Fruit fly (Drosophila melanogaster) whole organism: ENCODE data around the gene Ugt37C2.

Source experiments
- CG8478 ChIP-seq: fragments of >200 bp; optimal IDR thresholded peaks from 2 replicates; lab custom pipeline; 2018; ENCODE audit warnings: inconsistent platforms
- Dll ChIP-seq: fragments of >200 bp; optimal IDR thresholded peaks from 2 replicates; lab custom pipeline; 2017
- EcR ChIP-seq, 2 experiments: fragments of >200 bp; optimal IDR thresholded peaks; 2 replicates each; lab custom pipeline; 2017; ENCODE audit warnings: missing biosample characterization in 2 of 2, missing genetic modification characterization in 2 of 2, missing genetic modification reagents in 2 of 2
- pan ChIP-seq: fragments of >200 bp; optimal IDR thresholded peaks from 2 replicates; lab custom pipeline; 2017
- psq ChIP-seq: fragments of >200 bp; optimal IDR thresholded peaks from 2 replicates; lab custom pipeline; 2017
- usp ChIP-seq: fragments of >200 bp; optimal IDR thresholded peaks from 2 replicates; lab custom pipeline; 2017; ENCODE audit warnings: missing biosample characterization, missing genetic modification characterization, mixed read lengths

Gene Ugt37C2

DNA sequence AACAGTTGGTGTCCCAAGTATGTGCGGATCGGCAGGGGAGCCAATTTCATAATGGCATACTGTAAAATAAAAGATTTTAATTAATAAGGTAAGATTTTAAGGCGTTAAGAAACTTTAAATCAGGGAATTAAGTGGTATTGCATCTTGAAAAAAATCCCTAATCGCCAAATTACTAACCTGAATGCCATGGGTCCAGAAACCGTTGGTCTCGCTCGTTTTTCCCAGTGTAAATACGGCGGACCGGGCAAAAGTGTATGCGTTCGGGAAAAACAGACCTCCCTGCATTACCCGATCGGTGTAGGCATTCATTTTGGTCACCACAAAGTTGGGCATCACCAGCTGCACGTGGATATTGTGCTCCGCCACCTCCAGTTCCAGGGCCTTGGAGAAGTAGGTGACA is 49.3 kb downstream of the Ugt37C2 start:
- TF ChIP-seq Dll (lab: Kevin White, UChicago) = no peak
- TF ChIP-seq pan (lab: Kevin White, UChicago) = no peak
- TF ChIP-seq CG8478 = no peak

DNA sequence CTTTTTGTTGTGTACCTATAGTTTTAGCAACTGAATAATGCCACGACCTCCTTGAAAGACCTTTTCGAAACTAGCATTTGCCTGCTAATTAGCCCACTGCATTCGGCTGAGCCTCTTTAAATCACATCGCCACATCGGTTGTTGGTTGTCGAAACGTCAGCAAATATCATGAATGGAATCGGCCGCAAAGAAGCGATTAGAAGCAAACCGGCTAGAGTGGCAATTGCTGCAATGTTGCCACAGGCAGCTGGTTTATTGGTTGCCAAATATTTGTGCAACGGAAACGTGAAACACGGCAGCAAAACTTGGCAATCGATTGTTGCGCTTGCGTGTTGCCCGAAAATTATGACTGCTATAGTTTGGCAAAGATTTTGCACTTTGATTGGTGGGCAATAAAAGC is 51.2 kb downstream of the Ugt37C2 start:
- TF ChIP-seq Dll (lab: Kevin White, UChicago) (no peak), usp (no peak), pan (lab: Kevin White, UChicago) (no peak), CG8478 (no peak), psq (lab: Kevin White, UChicago) (no peak), EcR (GFP tag; optimal IDR thresholded peaks at IDR 0.05; lab: Kevin White, UChicago) (no peak)
